Fruit fly (Drosophila melanogaster) whole organism, embryonic: ENCODE data around the gene CG10550.

ENCODE experiments used
- Atf3 ChIP-seq: fragments of 200-800 bp; sonication (Bioruptor generic); optimal IDR thresholded peaks from 3 replicates; lab custom pipeline; 2016; ENCODE audit warnings: missing biosample characterization, missing genetic modification characterization
- B-H2 ChIP-seq: fragments of 200-800 bp; sonication (Bioruptor generic); optimal IDR thresholded peaks from 2 replicates; lab custom pipeline; 2018; ENCODE audit warnings: missing biosample characterization, mild to moderate bottlenecking, missing genetic modification characterization
- Bgb ChIP-seq: fragments of 200-800 bp; sonication (Bioruptor generic); IDR thresholded peaks from 2 replicates; pipeline ENCODE4 v1.3.6; 2022; ENCODE audit warnings: missing biosample characterization, missing genetic modification characterization; ENCODE audit not compliant: partially characterized antibody
- CG10366 ChIP-seq: fragments of 200-800 bp; sonication (Bioruptor generic); IDR thresholded peaks from 2 replicates; pipeline ENCODE4 v1.3.6; 2022; ENCODE audit warnings: missing biosample characterization, missing genetic modification characterization
- CG11085 ChIP-seq: fragments of 200-800 bp; sonication (Bioruptor generic); IDR thresholded peaks from 2 replicates; pipeline ENCODE4 v1.3.6; 2022; ENCODE audit warnings: missing biosample characterization, missing genetic modification characterization
- CG11695 ChIP-seq: fragments of 200-800 bp; sonication (Bioruptor generic); IDR thresholded peaks from 3 replicates; pipeline ENCODE4 v1.3.6; 2022; ENCODE audit warnings: missing biosample characterization, missing genetic modification characterization
- CG12071 ChIP-seq: fragments of 200-800 bp; sonication (Bioruptor generic); optimal IDR thresholded peaks from 3 replicates; lab custom pipeline; 2018; ENCODE audit warnings: missing biosample characterization, mild to moderate bottlenecking, missing genetic modification characterization
- CG12219 ChIP-seq: fragments of 200-800 bp; sonication (Bioruptor generic); optimal IDR thresholded peaks from 3 replicates; lab custom pipeline; 2018; ENCODE audit warnings: missing biosample characterization, mild to moderate bottlenecking, missing genetic modification characterization
- CG13296 ChIP-seq: fragments of 200-800 bp; sonication (Bioruptor generic); optimal IDR thresholded peaks from 3 replicates; lab custom pipeline; 2018; ENCODE audit warnings: missing biosample characterization, mild to moderate bottlenecking, missing genetic modification characterization
- CG13894 ChIP-seq: fragments of 200-800 bp; sonication (Bioruptor generic); optimal IDR thresholded peaks from 3 replicates; lab custom pipeline; 2018; ENCODE audit warnings: missing biosample characterization, mild to moderate bottlenecking, missing genetic modification characterization, moderate library complexity
- CG17612 ChIP-seq: fragments of 200-800 bp; sonication (Bioruptor generic); IDR thresholded peaks from 2 replicates; pipeline ENCODE4 v1.3.6; 2022; ENCODE audit warnings: missing biosample characterization, missing genetic modification characterization
- CG1832 ChIP-seq: fragments of 200-800 bp; sonication (Bioruptor generic); optimal IDR thresholded peaks from 2 replicates; lab custom pipeline; 2017; ENCODE audit warnings: missing biosample characterization, mild to moderate bottlenecking, missing genetic modification characterization, inconsistent platforms
- CG18599 ChIP-seq: fragments of 200-800 bp; sonication (Bioruptor generic); optimal IDR thresholded peaks from 3 replicates; lab custom pipeline; 2017; ENCODE audit warnings: missing biosample characterization, missing genetic modification characterization, mild to moderate bottlenecking, moderate library complexity, missing genetic modification reagents
- CG2120 ChIP-seq: fragments of 200-800 bp; sonication (Bioruptor generic); optimal IDR thresholded peaks from 3 replicates; lab custom pipeline; 2016; ENCODE audit warnings: missing biosample characterization, missing genetic modification characterization
- CG2678 ChIP-seq: fragments of 200-800 bp; sonication (Bioruptor generic); optimal IDR thresholded peaks from 3 replicates; lab custom pipeline; 2019; ENCODE audit warnings: missing biosample characterization, mild to moderate bottlenecking, missing genetic modification characterization, moderate library complexity
- CG3065 ChIP-seq: fragments of 200-800 bp; sonication (Bioruptor generic); optimal IDR thresholded peaks from 2 replicates; lab custom pipeline; 2016; ENCODE audit warnings: missing biosample characterization, missing genetic modification characterization
- CG31388 ChIP-seq: fragments of 200-800 bp; sonication (Bioruptor generic); optimal IDR thresholded peaks from 2 replicates; lab custom pipeline; 2016; ENCODE audit warnings: missing biosample characterization, missing genetic modification characterization
- CG3281 ChIP-seq: fragments of 200-800 bp; sonication (Bioruptor generic); optimal IDR thresholded peaks from 3 replicates; lab custom pipeline; 2017; ENCODE audit warnings: missing biosample characterization, mild to moderate bottlenecking, missing genetic modification characterization
- CG34376 ChIP-seq: fragments of 200-800 bp; sonication (Bioruptor generic); optimal IDR thresholded peaks from 2 replicates; lab custom pipeline; 2018; ENCODE audit warnings: missing biosample characterization, mild to moderate bottlenecking, missing genetic modification characterization
- CG6683 ChIP-seq: fragments of 200-800 bp; sonication (Bioruptor generic); optimal IDR thresholded peaks from 2 replicates; lab custom pipeline; 2017; ENCODE audit warnings: missing biosample characterization, mild to moderate bottlenecking, missing genetic modification characterization, missing genetic modification reagents
- CG6765 ChIP-seq: fragments of 200-800 bp; sonication (Bioruptor generic); optimal IDR thresholded peaks from 3 replicates; lab custom pipeline; 2017; ENCODE audit warnings: missing biosample characterization, mild to moderate bottlenecking, missing genetic modification characterization
- CG7357 ChIP-seq: fragments of 200-800 bp; sonication (Bioruptor generic); IDR thresholded peaks from 3 replicates; pipeline ENCODE4 v1.3.6; 2022; ENCODE audit warnings: missing biosample characterization, missing genetic modification characterization
- CG8388 ChIP-seq: fragments of 200-800 bp; sonication (Bioruptor generic); optimal IDR thresholded peaks from 2 replicates; lab custom pipeline; 2019; ENCODE audit warnings: missing biosample characterization, mild to moderate bottlenecking, missing genetic modification characterization, moderate library complexity
- CG8765 ChIP-seq: fragments of 200-800 bp; sonication (Bioruptor generic); IDR thresholded peaks from 2 replicates; pipeline ENCODE4 v1.3.6; 2022; ENCODE audit warnings: missing biosample characterization, missing genetic modification characterization
- CG9932 ChIP-seq: fragments of 200-800 bp; sonication (Bioruptor generic); IDR thresholded peaks from 2 replicates; pipeline ENCODE4 v1.3.6; 2022; ENCODE audit warnings: missing biosample characterization, missing genetic modification characterization
- CTCF ChIP-seq: fragments of 200-800 bp; sonication (Bioruptor generic); optimal IDR thresholded peaks from 2 replicates; lab custom pipeline; 2017; ENCODE audit warnings: missing biosample characterization, mild to moderate bottlenecking, missing genetic modification characterization, moderate library complexity
- Camta ChIP-seq: fragments of 200-800 bp; sonication (Bioruptor generic); optimal IDR thresholded peaks from 2 replicates; lab custom pipeline; 2016; ENCODE audit warnings: missing biosample characterization, missing genetic modification characterization
- D19B ChIP-seq: fragments of 200-800 bp; sonication (Bioruptor generic); optimal IDR thresholded peaks from 2 replicates; lab custom pipeline; 2017; ENCODE audit warnings: missing biosample characterization, mild to moderate bottlenecking, missing genetic modification characterization
- Eip74EF ChIP-seq, 2 experiments: fragments of 200-800 bp in 1 of 2; fragments of >200 bp in 1 of 2; sonication (Bioruptor generic) in 1 of 2; optimal IDR thresholded peaks; 2 replicates each; lab custom pipeline; 2017 to 2019; ENCODE audit warnings: missing biosample characterization in 2 of 2, missing genetic modification characterization in 2 of 2, mild to moderate bottlenecking in 1 of 2, moderate library complexity in 1 of 2
- Fer1 ChIP-seq: fragments of 200-800 bp; sonication (Bioruptor generic); optimal IDR thresholded peaks from 2 replicates; lab custom pipeline; 2017; ENCODE audit warnings: missing biosample characterization, mild to moderate bottlenecking, missing genetic modification characterization
- Lim3 ChIP-seq: fragments of 200-800 bp; sonication (Bioruptor generic); IDR thresholded peaks from 2 replicates; pipeline ENCODE4 v1.3.6; 2022; ENCODE audit warnings: missing biosample characterization, missing genetic modification characterization
- MESR4 ChIP-seq: fragments of 200-800 bp; sonication (Bioruptor generic); optimal IDR thresholded peaks from 2 replicates; lab custom pipeline; 2018; ENCODE audit warnings: missing biosample characterization, mild to moderate bottlenecking, missing genetic modification characterization, moderate library complexity
- Mrtf ChIP-seq: fragments of 200-800 bp; sonication (Bioruptor generic); IDR thresholded peaks from 3 replicates; pipeline ENCODE4 v1.3.6; 2022; ENCODE audit warnings: missing biosample characterization, missing genetic modification characterization
- Pdp1 ChIP-seq, 2 experiments: fragments of 200-800 bp; sonication (Bioruptor generic); optimal IDR thresholded peaks; 3 replicates each; lab custom pipeline; 2016; ENCODE audit warnings: missing biosample characterization in 2 of 2, missing genetic modification characterization in 2 of 2, mild to moderate bottlenecking in 1 of 2, moderate library complexity in 1 of 2
- Poxn ChIP-seq: fragments of 200-800 bp; sonication (Bioruptor generic); IDR thresholded peaks from 2 replicates; pipeline ENCODE4 v1.3.6; 2022; ENCODE audit warnings: missing biosample characterization, missing genetic modification characterization
- Xbp1 ChIP-seq: fragments of 200-800 bp; sonication (Bioruptor generic); optimal IDR thresholded peaks from 3 replicates; lab custom pipeline; 2016; ENCODE audit warnings: missing biosample characterization, mild to moderate bottlenecking, missing genetic modification characterization
- YL-1 ChIP-seq: fragments of 200-800 bp; sonication (Bioruptor generic); optimal IDR thresholded peaks from 3 replicates; lab custom pipeline; 2017; ENCODE audit warnings: missing biosample characterization, mild to moderate bottlenecking, missing genetic modification characterization
- al ChIP-seq: fragments of 200-800 bp; sonication (Bioruptor generic); IDR thresholded peaks from 2 replicates; pipeline ENCODE4 v1.3.6; 2022; ENCODE audit warnings: missing biosample characterization, missing genetic modification characterization
- bbx ChIP-seq: fragments of 200-800 bp; sonication (Bioruptor generic); IDR thresholded peaks from 2 replicates; pipeline ENCODE4 v1.3.6; 2022; ENCODE audit warnings: missing biosample characterization, missing genetic modification characterization; ENCODE audit not compliant: partially characterized antibody
- chif ChIP-seq, 2 experiments: fragments of 200-800 bp; sonication (Bioruptor generic); optimal IDR thresholded peaks; 3 replicates each; lab custom pipeline; 2016; ENCODE audit warnings: missing biosample characterization in 2 of 2, missing genetic modification characterization in 2 of 2
- crol ChIP-seq: fragments of 200-800 bp; sonication (Bioruptor generic); IDR thresholded peaks from 2 replicates; pipeline ENCODE4 v1.3.6; 2022; ENCODE audit warnings: missing biosample characterization, missing genetic modification characterization
- dpn ChIP-seq, 2 experiments: fragments of 200-800 bp; sonication (Bioruptor generic); optimal IDR thresholded peaks; 3 replicates each; lab custom pipeline; 2016; ENCODE audit warnings: missing biosample characterization in 2 of 2, missing genetic modification characterization in 2 of 2
- insv ChIP-seq, 2 experiments: fragments of 200-800 bp; sonication (Bioruptor generic); optimal IDR thresholded peaks; 3 replicates each; lab custom pipeline; 2016 to 2018; ENCODE audit warnings: missing biosample characterization in 2 of 2, missing genetic modification characterization in 2 of 2
- jing ChIP-seq: fragments of 200-800 bp; sonication (Bioruptor generic); optimal IDR thresholded peaks from 2 replicates; lab custom pipeline; 2018; ENCODE audit warnings: missing biosample characterization, mild to moderate bottlenecking, missing genetic modification characterization
- lbe ChIP-seq: fragments of 200-800 bp; sonication (Bioruptor generic); optimal IDR thresholded peaks from 2 replicates; lab custom pipeline; 2016; ENCODE audit warnings: missing biosample characterization, mild to moderate bottlenecking, missing genetic modification characterization
- nau ChIP-seq: fragments of 200-800 bp; sonication (Bioruptor generic); optimal IDR thresholded peaks from 3 replicates; lab custom pipeline; 2017; ENCODE audit warnings: missing biosample characterization, mild to moderate bottlenecking, missing genetic modification characterization, missing genetic modification reagents
- prd ChIP-seq, 3 experiments: fragments of >200 bp in 2 of 3; fragments of 200-800 bp in 1 of 3; sonication (Bioruptor generic) in 1 of 3; optimal IDR thresholded peaks in 2 of 3; IDR thresholded peaks in 1 of 3; 2 replicates in 2 of 3; 3 replicates in 1 of 3; pipeline versions ENCODE4 v1.3.6 to Lab custom; 2017 to 2022; ENCODE audit warnings: missing biosample characterization in 1 of 3, missing genetic modification characterization in 1 of 3
- row ChIP-seq: fragments of 200-800 bp; sonication (Bioruptor generic); IDR thresholded peaks from 3 replicates; pipeline ENCODE4 v1.3.6; 2022; ENCODE audit warnings: missing biosample characterization, missing genetic modification characterization
- sug ChIP-seq: fragments of 200-800 bp; optimal IDR thresholded peaks from 2 replicates; lab custom pipeline; 2019; ENCODE audit warnings: missing biosample characterization, mild to moderate bottlenecking, missing genetic modification characterization, moderate library complexity
- vfl ChIP-seq: fragments of 200-800 bp; sonication (Bioruptor generic); optimal IDR thresholded peaks from 2 replicates; lab custom pipeline; 2016; ENCODE audit warnings: missing biosample characterization, missing genetic modification characterization

CG10550 gene

dm6 chr3R:25320051-25320705 is 12.0 kb upstream of the CG10550 start, which contains the start of gene CG10560:
CG10560 (minus strand) TSS chr3R:25320101.
- TF ChIP-seq jing (GFP tag; lab: Kevin White, UChicago) (no peak), B-H2 (GFP tag; lab: Kevin White, UChicago) (no peak), CG8765 (GFP tag; lab: Robert Waterston, UW) (no peak), MESR4 (GFP tag; lab: Kevin White, UChicago) (no peak), Fer1 (GFP tag; lab: Kevin White, UChicago) (no peak), row (GFP tag; lab: Robert Waterston, UW) (no peak), sug (tag; lab: Kevin White, UChicago) (peak; percentile 69), prd (optimal IDR thresholded peaks at IDR 0.05; lab: Kevin White, UChicago) (no peak), prd (GFP tag; IDR thresholded peaks at IDR 0.05; lab: Robert Waterston, UW) (no peak), al (GFP tag; lab: Robert Waterston, UW) (no peak), Mrtf (no peak), crol (GFP tag; lab: Robert Waterston, UW) (no peak), CG3281 (peak; percentile 1), CG12071 (GFP tag; lab: Kevin White, UChicago) (peak; percentile 20), insv (GFP tag; optimal IDR thresholded peaks at IDR 0.05; lab: Kevin White, UChicago) (no peak), Eip74EF (GFP tag; optimal IDR thresholded peaks at IDR 0.05; lab: Kevin White, UChicago) (peak in 1 of 2 experiments; percentile 7), CG9932 (GFP tag; lab: Robert Waterston, UW) (no peak), D19B (GFP tag; lab: Kevin White, UChicago) (peak; percentile 86), CG12219 (GFP tag; lab: Kevin White, UChicago) (no peak), Camta (GFP tag; lab: Kevin White, UChicago) (no peak), nau (GFP tag; lab: Kevin White, UChicago) (no peak), CG1832 (GFP tag; lab: Kevin White, UChicago) (no peak), YL-1 (GFP tag; lab: Kevin White, UChicago) (no peak), CG6765 (GFP tag; lab: Kevin White, UChicago) (no peak), Poxn (GFP tag; lab: Robert Waterston, UW) (no peak), CG18599 (GFP tag; lab: Kevin White, UChicago) (no peak), CG2678 (tag; lab: Kevin White, UChicago) (peak; percentile 43), CG13296 (GFP tag; lab: Kevin White, UChicago) (peak; percentile 46), CG13894 (tag; lab: Kevin White, UChicago) (peak; percentile 67), Xbp1 (no peak), vfl (GFP tag; lab: Kevin White, UChicago) (no peak), CG3065 (no peak), Pdp1 (GFP tag; optimal IDR thresholded peaks at IDR 0.05; lab: Kevin White, UChicago) (peak in 1 of 2 experiments; percentile 54), Bgb (GFP tag; lab: Robert Waterston, UW) (no peak), CG11695 (GFP tag; lab: Robert Waterston, UW) (no peak), dpn (GFP tag; optimal IDR thresholded peaks at IDR 0.05; lab: Kevin White, UChicago) (no peak), Atf3 (GFP tag; lab: Kevin White, UChicago) (no peak), CG10366 (GFP tag; lab: Robert Waterston, UW) (no peak), CG31388 (GFP tag; lab: Kevin White, UChicago) (no peak), CG7357 (GFP tag; lab: Robert Waterston, UW) (no peak), CTCF (GFP tag; lab: Kevin White, UChicago) (no peak), CG11085 (no peak), chif (GFP tag; optimal IDR thresholded peaks at IDR 0.05; lab: Kevin White, UChicago) (no peak), CG6683 (no peak), lbe (GFP tag; lab: Kevin White, UChicago) (no peak), CG17612 (GFP tag; lab: Robert Waterston, UW) (no peak), CG8388 (GFP tag; lab: Kevin White, UChicago) (no peak), bbx (no peak), CG2120 (GFP tag; lab: Kevin White, UChicago) (no peak), Lim3 (no peak), CG34376 (GFP tag; lab: Kevin White, UChicago) (peak; percentile 3)
